Worm (Caenorhabditis elegans) whole organism, mixed stage, embryonic: ENCODE measurements around the gene timm-17B.2.

ENCODE experiments used
- drap-1 ChIP-seq: fragments of 200-800 bp; sonication (Bioruptor generic); optimal IDR thresholded peaks from 3 replicates; lab custom pipeline; 2018; ENCODE audit warnings: mild to moderate bottlenecking, missing genetic modification characterization, missing compliant biosample characterization
- elt-3 ChIP-seq: fragments of 150-350 bp; optimal IDR thresholded peaks from 2 replicates; lab custom pipeline; 2014; ENCODE audit warnings: missing biosample characterization, missing genetic modification characterization
- mep-1 ChIP-seq: fragments of 150-350 bp; optimal IDR thresholded peaks from 2 replicates; lab custom pipeline; 2017; ENCODE audit warnings: missing biosample characterization, missing genetic modification reagents, missing genetic modification characterization, inconsistent platforms
- unc-39 ChIP-seq: fragments of 150-350 bp; optimal IDR thresholded peaks from 2 replicates; lab custom pipeline; 2014; ENCODE audit warnings: missing biosample characterization, missing genetic modification characterization

DNA sequence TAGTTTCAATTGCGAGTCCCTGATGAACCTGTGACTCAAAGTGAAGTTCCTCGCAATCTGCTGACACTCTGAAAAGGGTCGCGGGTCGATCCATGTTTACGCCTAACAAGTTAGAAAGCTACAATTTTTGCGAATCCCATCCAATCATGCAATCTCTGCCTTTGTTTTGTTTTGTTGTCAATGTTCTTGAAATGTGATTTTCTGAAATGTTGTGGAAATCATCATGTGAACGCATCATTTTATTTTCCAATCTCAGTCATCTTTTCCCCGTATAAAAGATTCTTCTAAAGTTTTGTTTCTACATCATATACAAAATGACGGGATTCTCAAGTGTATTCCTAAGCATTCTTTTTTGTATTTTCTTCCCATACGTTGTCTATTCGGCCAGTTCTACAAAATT, 48.4 kb upstream of the timm-17B.2 start, which contains the start of gene F17E9.4:
- TF ChIP-seq mep-1 (tag; lab: Kevin White, UChicago) (no peak), unc-39 (tag; lab: Kevin White, UChicago) (no peak), elt-3 (no peak), drap-1 (no peak)
